Worm (Caenorhabditis elegans) whole organism, L4/young adult: ENCODE data around the gene clh-5.

Experiments
- W03F9.2 ChIP-seq: fragments of 150-350 bp; optimal IDR thresholded peaks from 2 replicates; lab custom pipeline; 2014; ENCODE audit warnings: missing biosample characterization, missing genetic modification characterization
- dao-5 ChIP-seq: sonication (generic microtip); optimal IDR thresholded peaks from 2 replicates; lab custom pipeline; 2016; ENCODE audit warnings: missing genotype, missing genetic modification characterization, moderate library complexity, missing compliant biosample characterization
- him-1 ChIP-seq: sonication (generic microtip); optimal IDR thresholded peaks from 2 replicates; lab custom pipeline; 2016; ENCODE audit warnings: missing genotype, missing genetic modification reagents, missing genetic modification characterization, missing compliant biosample characterization

- TF ChIP-seq dao-5 (tag; lab: Kevin White, UChicago) (no peak), him-1 (tag; lab: Kevin White, UChicago) (no peak), W03F9.2 (no peak)
These were observed 20.1 kb downstream of the clh-5 start for ce11 chrII:9078351-9078750.
